Fruit fly (Drosophila melanogaster): ENCODE data around the gene CG1792.
A peak's percentile ranks its signal among the peaks of the same experiment; 100 is the strongest.

CG1792 gene

dm6 chr3R:31608438-31609188 lies 7.5 kb upstream of the CG1792 start (continued):
- TF ChIP-seq Tbp (GFP tag; optimal IDR thresholded peaks at IDR 0.05) (no peak), tgo (GFP tag; IDR thresholded peaks at IDR 0.05) (no peak), CG12299 (tag; optimal IDR thresholded peaks at IDR 0.05) (peak; percentile 15), CG3407 (GFP tag; optimal IDR thresholded peaks at IDR 0.05) (peak; percentile 29), CG5245 (GFP tag; optimal IDR thresholded peaks at IDR 0.05) (no peak), Hr3 (GFP tag; optimal IDR thresholded peaks at IDR 0.05) (no peak), CG9932 (GFP tag; IDR thresholded peaks at IDR 0.05) (no peak), CG14050 (GFP tag; IDR thresholded peaks at IDR 0.05) (no peak), Atf6 (GFP tag; IDR thresholded peaks at IDR 0.05) (no peak), crol (GFP tag; IDR thresholded peaks at IDR 0.05) (no peak), tio (GFP tag; optimal IDR thresholded peaks at IDR 0.05) (no peak), nerfin-2 (GFP tag; IDR thresholded peaks at IDR 0.05; ENCODE audit: partially characterized antibody) (no peak), CG10462 (GFP tag; optimal IDR thresholded peaks at IDR 0.05) (no peak), Adf1 (GFP tag; IDR thresholded peaks at IDR 0.05) (no peak), Dbx (GFP tag; IDR thresholded peaks at IDR 0.05) (no peak), CG4820 (GFP tag; optimal IDR thresholded peaks at IDR 0.05) (no peak), Pdp1 (GFP tag; optimal IDR thresholded peaks at IDR 0.05) (peak in 1 of 2 experiments; percentile 93), gt (GFP tag; IDR thresholded peaks at IDR 0.05) (no peak), CG4404 (GFP tag; IDR thresholded peaks at IDR 0.05) (no peak), CG2889 (GFP tag; IDR thresholded peaks at IDR 0.05) (no peak), Kr (GFP tag; optimal IDR thresholded peaks at IDR 0.05) (no peak), CG18599 (GFP tag; optimal IDR thresholded peaks at IDR 0.05) (peak; percentile 31), wek (GFP tag; optimal IDR thresholded peaks at IDR 0.05) (no peak), Bdp1 (GFP tag; optimal IDR thresholded peaks at IDR 0.05) (no peak), jigr1 (GFP tag; IDR thresholded peaks at IDR 0.05) (no peak), CG30403 (GFP tag; optimal IDR thresholded peaks at IDR 0.05) (no peak), HLH4C (GFP tag; IDR thresholded peaks at IDR 0.05; ENCODE audit: partially characterized antibody) (no peak), h (optimal IDR thresholded peaks at IDR 0.05) (no peak), unpg (GFP tag; optimal IDR thresholded peaks at IDR 0.05) (no peak), CkIIα-i1 (GFP tag; IDR thresholded peaks at IDR 0.05) (no peak), CG9797 (GFP tag; optimal IDR thresholded peaks at IDR 0.05) (no peak), CG4424 (GFP tag; optimal IDR thresholded peaks at IDR 0.05) (no peak), CrebB (tag; optimal IDR thresholded peaks at IDR 0.05) (peak; percentile 59), CG9727 (GFP tag; optimal IDR thresholded peaks at IDR 0.05) (no peak), BEAF-32 (GFP tag; optimal IDR thresholded peaks at IDR 0.05) (no peak), CG12071 (GFP tag; optimal IDR thresholded peaks at IDR 0.05) (no peak), Fer1 (GFP tag; optimal IDR thresholded peaks at IDR 0.05) (peak; percentile 13), CG17912 (GFP tag; optimal IDR thresholded peaks at IDR 0.05) (peak; percentile 64), ttk (GFP tag; IDR thresholded peaks at IDR 0.05) (no peak), salm (tag; optimal IDR thresholded peaks at IDR 0.05) (no peak), Optix (GFP tag; IDR thresholded peaks at IDR 0.05) (no peak), CG43689 (GFP tag; IDR thresholded peaks at IDR 0.05) (no peak), ro (GFP tag; IDR thresholded peaks at IDR 0.05) (no peak), CG17186 (GFP tag; optimal IDR thresholded peaks at IDR 0.05) (no peak), lmd (GFP tag; IDR thresholded peaks at IDR 0.05) (no peak), CG14441 (GFP tag; IDR thresholded peaks at IDR 0.05) (no peak), pfk (GFP tag; optimal IDR thresholded peaks at IDR 0.05) (peak; percentile 98), CG8281 (tag; optimal IDR thresholded peaks at IDR 0.05) (no peak), Hr78 (GFP tag; optimal IDR thresholded peaks at IDR 0.05) (no peak), ind (GFP tag; optimal IDR thresholded peaks at IDR 0.05) (no peak), kah (GFP tag; optimal IDR thresholded peaks at IDR 0.05) (peak; percentile 18)

All from whole organism, embryonic.